Fruit fly (Drosophila melanogaster) ovary, adult (tissue): ENCODE measurements around the gene CG14627.
A peak's percentile ranks its signal among the peaks of the same experiment; 100 is the strongest.

Experiments
- CG17801 ChIP-seq: fragments of 200-800 bp; optimal IDR thresholded peaks from 2 replicates; lab custom pipeline; 2019; ENCODE audit warnings: missing biosample characterization, mild to moderate bottlenecking, missing genetic modification characterization, moderate library complexity; ENCODE audit not compliant: partially characterized antibody

Gene CG14627

DNA sequence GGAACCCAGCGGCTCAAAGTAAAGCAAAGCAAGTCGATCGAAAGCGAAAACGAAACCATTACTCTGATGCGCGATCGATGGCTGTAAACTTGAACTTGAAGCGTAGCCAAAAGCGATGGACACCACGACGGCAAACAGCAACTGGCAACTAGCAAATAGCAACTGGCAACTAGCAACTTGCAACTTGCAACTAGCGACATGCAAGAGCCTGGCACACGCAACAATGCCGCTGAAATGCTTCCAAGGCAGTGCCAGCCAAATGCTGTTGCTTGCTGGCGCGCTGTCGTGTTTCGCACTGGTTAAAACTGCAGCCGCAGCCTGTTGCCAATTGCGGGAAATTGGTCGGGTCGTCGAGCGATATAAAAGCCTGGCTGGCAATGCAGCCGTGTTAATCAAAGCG is at the start of gene CG14627:
Gene CG14627 (plus strand): TSS at position 301 of the 400 bp plus-strand sequence.
- no peak for TF ChIP-seq CG17801

DNA sequence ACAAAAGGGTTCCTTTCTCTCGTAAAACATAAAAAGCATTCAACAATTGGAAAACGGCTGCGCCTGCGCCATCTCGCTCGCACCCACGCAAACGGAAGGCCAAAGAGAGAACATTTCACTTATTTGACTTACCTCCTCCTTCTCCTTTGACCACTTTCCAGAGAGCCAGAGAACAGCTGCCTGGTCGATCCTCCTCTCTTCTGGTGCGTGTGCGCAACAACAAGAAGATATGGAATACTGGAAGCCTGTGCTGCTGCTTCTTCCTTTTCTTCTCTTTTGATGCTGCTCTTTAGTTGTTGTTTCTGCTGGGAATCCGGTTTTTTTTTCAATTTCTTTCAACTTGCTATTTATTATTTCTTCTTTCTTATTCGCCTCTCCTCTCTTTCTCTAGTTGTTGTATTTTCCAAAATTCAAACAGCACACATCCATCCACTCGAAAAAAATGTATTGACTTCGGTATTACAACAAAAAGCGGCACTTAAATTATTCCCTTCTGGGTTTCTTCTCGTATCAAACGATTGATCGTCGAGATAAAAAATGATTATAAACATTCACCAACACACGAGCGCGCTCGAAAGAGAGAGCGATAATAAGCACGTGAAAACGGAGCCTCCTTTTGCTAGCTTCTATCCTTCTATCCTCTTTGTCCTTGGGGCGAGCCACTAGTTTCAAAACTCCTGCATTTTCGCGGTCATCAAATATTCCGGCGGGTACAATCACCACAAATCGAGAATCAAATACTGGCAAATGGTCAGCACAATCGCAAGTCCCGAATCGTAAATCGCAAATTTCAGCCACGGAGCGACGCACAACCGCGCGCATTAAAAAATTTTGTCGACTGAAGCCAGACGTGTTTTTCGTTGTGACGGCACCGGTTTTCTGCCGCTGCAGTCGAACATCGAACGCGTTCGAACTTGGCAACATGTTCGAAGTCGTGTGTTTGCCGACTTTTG is 47.1 kb upstream of the CG14627 start, which contains the start of gene CG3655:
Gene CG3655 (minus strand): TSS at position 844 of the 953 bp plus-strand sequence.
- TF ChIP-seq CG17801 = peak; percentile 13

DNA sequence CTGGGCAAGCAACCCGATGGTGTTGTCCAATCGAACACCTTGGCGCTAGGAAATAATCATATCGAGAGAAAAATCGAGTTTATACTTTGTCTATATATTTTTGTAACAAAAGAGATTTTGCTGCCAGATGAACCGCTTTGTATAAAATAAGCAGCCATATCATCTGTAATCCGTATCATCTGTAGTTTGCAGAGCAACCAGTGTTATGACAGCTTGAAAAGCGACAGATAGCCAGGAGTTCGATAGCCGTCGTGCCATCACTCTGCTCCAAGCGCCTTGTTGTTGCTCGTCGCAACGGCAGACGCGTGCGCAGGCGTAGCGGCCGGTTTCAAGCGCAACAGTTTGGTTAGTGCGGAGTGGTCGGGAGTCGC is 46.4 kb upstream of the CG14627 start:
- TF ChIP-seq CG17801 = no peak

DNA sequence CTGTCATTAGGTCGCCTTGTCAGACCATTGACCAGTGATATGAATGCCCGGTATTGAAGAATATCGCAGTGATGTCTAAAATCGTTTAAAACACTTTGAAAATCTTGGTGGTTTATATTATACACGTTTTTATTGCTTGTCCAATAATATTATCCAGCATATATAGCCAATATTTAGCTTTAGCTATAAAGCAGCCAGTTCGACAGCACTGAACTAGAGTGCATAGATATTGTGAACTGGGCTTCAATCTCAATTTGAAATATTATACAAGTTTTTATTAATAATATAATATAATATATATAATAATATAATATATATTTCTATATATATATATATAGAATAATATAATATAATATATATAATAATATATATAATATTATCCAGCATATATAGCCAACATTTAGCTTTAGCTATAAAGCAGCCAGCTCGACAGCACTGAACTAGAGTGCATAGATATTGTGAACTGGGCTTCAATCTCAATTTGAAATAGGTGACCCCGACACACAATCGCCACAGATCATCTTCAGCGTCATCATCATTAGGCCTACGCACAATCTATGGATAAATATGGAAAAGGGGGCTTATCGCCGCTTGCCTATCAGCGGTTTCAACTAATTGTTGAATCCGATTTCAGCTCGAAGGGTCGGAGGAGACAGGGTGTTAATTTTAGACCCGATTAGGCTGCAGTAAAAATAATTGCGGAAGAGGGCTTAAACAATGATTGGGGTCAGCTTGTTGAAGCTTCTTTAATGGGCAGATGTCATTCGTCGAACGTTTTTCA is 38.7 kb upstream of the CG14627 start:
- no peak for TF ChIP-seq CG17801

DNA sequence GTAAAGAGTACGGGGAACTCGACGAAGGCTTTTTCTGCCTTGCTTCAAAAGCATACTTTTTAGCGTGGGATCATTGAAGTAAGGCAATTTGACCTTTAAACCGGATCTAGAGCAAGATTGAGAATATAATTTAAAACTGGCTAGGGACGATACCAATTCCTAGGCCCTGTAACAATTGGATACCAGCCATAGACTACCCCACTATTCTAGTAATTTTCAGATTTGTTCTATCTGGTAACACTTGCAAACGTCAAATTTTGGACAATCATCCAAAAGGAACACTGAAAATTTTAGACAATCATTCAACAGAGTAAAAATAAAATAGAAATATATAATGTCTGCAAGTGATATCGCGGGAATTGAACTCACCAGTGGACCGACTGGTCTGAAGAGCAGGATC is 36.1 kb upstream of the CG14627 start, which contains the start of gene CG14628:
Gene CG14628 (plus strand): TSS at position 301 of the 400 bp plus-strand sequence.
- TF ChIP-seq CG17801 = no peak

DNA sequence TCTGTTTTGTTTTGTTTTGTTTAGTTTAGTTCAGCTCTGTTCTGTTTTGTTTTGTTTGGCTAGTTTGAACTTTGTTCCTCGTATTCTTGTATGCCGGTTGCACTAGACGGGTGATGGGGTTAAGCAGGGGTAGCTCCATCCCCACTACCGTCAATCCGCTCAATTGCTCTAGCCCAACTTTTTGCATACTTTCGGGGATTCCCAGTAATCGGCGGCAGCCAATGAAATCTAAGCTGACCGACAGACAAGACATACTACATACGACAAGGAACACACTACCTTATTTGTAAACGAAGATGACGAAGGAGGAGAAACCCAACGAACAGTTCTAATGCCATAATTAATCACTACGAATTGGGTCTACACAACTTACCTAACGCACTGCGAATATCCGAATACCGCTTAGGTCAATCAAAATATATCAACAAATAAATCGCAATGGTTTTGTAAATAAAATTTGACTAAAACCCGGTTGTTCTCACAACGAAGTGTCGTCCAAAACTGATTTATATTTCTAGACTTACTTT is 19.4 kb upstream of the CG14627 start, which contains the start of gene eIF4E7:
Gene eIF4E7 (minus strand): TSS at position 477 of the 527 bp plus-strand sequence.
- no peak for TF ChIP-seq CG17801

DNA sequence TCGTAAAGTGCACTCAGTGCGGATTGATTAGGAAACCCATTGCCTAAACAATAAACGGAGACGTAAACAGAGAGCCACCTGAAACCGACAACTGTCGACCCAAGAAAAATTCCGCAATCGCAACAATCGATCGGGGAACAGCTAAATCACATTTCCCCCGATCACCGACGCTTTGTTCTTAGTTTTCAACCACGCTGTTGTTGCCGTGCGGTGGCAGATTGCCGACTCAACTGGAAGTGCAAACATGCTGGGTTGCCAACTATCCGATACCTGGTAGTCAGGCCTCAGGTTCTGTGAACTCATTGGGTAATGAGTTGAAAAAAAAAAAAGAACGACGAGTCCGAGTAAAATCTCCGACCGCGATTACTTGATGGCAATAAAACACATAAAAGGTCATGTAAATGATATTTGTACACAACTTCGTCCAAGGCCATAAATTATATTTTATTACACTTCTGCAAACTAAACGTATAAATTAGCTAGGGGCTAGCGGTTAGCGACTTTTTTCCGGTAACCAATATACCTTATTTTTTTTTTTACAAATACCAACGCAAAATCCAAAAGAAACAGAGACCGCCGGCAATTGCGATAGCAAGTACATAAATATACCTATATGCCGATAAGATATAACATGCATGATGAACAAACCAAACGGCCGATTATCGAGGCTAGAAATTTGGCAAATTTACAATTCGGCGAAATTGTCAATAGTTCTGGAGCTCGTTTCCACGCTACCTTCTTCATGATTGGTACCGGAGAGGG is 11.1 kb upstream of the CG14627 start, which contains the start of gene CG11378:
Gene CG11378 (plus strand): TSS at position 712 of the 762 bp plus-strand sequence.
- TF ChIP-seq CG17801 = no peak

DNA sequence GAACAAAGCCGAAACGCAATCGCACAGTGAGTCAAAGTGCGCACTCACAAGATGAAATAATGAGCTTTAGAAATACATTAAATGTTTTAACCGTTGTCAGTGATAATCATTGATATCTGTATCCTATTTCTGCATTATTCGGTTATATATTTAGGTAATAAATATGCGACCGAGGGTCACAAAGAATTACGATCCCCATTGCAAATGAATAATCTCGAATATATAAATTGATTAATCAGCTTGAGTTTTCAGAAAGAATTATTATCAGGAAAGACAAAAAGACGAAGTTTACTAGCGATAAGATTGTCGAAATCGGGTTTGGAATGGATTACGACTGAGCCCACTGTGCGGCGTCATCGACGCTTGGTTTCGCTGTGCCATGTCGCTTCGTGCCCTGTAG is 10.4 kb upstream of the CG14627 start:
- peak; percentile 89 for TF ChIP-seq CG17801

DNA sequence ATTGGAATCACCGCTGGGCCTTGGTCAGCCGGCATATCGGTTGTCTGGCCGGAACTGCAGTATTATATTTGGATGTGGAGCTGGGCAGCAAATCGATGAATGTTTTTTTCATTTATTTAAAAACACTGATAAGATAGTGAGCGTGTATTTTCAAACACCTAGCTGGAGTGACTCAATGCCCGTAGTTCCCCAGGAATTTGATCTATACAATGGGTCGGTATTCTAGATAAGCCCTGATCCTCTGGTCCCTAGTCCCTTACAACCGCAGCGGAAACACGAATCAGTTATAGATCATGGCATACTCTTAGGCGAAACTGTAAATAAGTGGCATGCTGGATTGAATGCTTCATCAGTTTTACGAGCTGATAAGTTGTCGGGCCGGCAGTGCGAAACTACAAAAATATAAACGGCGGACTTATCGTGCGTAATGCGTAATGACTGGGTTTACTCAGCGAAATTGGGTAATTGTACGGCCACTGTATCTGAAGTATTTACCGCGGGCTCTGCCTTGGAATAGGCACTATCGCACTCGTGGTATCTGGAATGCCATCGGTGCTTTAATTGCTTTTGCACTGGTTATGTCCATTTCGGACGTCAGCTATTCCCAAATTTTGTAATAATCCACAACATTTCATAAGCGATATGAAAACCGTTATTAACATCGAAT is 8.5 kb upstream of the CG14627 start:
- TF ChIP-seq CG17801 = no peak

DNA sequence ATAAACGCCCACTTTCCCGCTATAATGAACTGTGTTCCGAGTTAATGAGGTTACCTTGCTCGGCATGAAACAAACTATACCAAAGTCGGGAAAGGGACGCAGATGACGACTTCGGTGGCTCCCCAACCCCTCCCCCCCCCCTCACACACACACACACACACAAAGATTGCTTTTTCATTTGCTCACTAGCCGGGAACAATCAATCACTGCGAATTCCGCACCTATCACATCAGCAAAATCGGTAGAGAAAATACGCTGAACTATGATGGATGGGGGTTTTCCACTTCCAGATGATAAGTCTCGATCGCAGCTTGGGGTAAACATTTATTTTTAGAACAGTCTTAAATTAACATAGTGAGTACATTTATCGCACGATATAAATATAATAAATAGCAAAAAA is 7.9 kb upstream of the CG14627 start:
- TF ChIP-seq CG17801 = no peak

DNA sequence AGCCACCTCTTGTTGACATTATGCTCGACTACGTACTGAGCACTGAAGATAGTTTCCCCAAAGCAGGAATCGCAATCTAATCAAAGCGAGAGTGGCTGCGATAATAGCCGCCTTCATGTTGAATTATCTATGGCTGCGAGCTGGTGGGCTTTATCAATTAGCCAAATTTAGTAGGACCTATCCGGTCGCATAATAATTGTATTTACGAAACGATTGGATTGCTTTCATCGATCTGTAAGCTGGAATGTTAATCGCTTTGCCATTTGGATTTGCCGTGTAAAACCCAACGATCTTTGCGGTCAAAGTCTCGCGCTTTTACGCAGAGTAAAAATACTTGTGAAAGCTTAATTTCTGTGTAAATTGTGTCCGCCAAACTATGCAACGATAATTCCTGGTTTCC is 5.4 kb upstream of the CG14627 start, which contains the start of gene CG11384:
Gene CG11384 (minus strand): TSS at position 43 of the 400 bp plus-strand sequence.
- TF ChIP-seq CG17801 = no peak

DNA sequence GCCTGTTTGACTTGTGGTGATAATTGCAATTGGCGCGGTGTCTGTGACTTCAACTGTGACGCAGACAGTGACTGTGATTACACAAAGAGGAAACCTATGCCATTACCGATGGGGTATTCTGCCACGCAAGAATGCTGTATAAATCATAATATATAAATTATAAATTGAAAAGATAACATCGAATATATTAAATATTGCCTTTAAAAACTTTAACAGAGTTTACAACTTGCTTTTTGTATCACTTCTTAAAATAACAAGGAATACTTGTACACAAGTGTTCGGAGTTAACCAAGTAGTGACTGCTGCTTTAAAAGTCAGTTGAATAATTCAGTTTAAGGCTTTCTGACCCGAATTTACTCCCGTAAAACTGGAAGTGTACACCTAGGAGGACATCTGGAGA is 1.6 kb upstream of the CG14627 start, which contains the start of gene CG11379:
Gene CG11379 (plus strand): TSS at position 301 of the 400 bp plus-strand sequence.
- TF ChIP-seq CG17801 = no peak

DNA sequence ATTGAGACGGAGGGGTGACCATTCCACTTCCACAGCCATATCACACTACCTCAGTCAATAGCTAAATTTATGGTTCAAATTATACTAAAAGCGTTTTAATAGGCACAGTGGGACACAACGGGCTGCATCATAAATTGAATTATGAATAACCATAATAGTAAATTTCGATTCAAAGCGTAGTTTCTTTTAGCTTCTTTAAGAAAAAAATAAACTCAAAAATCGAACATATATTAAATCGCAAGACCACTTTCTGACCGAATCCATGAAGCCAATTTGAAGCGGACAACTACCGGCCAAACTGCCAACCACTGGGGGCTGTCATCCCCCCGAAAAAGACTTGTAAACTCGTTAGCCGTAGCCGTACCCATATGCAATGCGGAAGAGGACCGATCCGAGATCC is 555 bp upstream of the CG14627 start:
- TF ChIP-seq CG17801 = no peak

DNA sequence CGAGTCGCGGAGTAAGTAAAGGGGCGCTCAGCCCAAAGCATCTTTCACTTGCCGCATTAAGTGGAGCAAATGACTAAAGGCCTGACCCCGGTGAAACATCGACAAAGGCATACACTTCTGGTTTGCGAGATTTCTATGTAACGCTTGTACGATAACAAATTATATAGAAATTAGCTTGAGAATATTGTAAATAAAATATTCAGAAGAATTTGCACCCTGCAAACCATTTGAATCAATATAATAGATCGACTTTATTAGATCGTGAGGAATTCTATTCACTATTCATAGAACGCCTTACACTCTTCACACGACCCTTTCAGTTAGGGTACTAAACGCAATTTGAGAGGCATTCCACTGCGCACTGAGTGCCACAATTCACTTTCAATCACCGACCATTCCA is 2.3 kb downstream of the CG14627 start:
- TF ChIP-seq CG17801 = no peak

DNA sequence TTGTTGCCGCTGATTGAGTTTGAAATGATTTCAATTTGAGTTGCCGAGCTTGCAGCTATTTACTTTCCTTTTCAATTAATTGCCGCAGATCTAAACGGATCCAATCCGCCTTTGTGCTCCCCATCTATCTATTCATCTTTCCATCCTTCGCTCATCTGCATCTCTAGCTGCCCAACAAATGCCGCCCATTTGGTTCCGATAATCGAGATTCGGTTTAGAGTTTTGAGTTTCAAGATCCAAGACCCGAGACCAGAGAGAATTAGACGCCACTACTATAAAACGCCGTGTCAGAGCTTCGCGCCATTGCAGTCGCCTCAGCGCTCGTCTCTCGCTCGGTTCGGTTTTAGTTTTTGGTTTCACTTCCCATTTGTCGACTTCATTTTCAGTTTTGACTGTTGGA is 3.1 kb downstream of the CG14627 start, which contains the start of gene CG14626:
Gene CG14626 (plus strand): TSS at position 301 of the 400 bp plus-strand sequence.
- no peak for TF ChIP-seq CG17801
